Worm (Caenorhabditis elegans): ENCODE results near the gene W07G4.1.

The W07G4.1 gene

DNA sequence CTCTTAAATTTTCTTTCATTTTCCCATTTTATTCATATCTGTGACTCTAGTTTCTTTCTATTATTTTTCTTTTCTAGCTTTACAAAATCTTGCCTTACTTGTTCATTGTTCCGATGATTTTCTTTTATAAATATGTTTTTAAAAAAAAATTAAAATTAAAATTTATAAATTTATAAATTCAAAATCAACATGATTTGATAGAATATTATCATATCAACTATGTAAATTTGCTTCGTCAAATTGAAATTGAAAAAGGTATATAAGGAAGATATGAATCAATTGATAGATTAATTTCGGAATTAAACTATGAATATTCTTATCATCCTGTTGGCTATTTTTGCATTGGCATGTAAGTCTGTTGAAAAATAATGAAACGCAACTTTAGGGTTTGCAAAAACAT, at the start of gene W07G4.1:
Gene W07G4.1, plus strand, starts transcription at position 301 of the 400 bp plus-strand sequence.
- TF ChIP-seq nhr-85 (tag): no peak
- TF ChIP-seq unc-98 (GFP tag; IDR thresholded peaks at IDR 0.05): no peak
- no peak for TF ChIP-seq rnt-1 (tag; optimal IDR thresholded peaks at IDR 0.05)
- no peak for TF ChIP-seq elt-2 (tag; optimal IDR thresholded peaks at IDR 0.05)
- TF ChIP-seq pqm-1 (tag; optimal IDR thresholded peaks at IDR 0.05): no peak
- TF ChIP-seq swsn-7 (tag; optimal IDR thresholded peaks at IDR 0.05): no peak
- no peak for TF ChIP-seq C34B4.2 (tag; optimal IDR thresholded peaks at IDR 0.05)
- no peak for TF ChIP-seq pag-3 (tag; optimal IDR thresholded peaks at IDR 0.05; ENCODE audit: borderline replicate concordance, insufficient read depth)
- no peak for TF ChIP-seq nhr-77 (tag; optimal IDR thresholded peaks at IDR 0.05)
- TF ChIP-seq unc-130 (tag; optimal IDR thresholded peaks at IDR 0.05): no peak
- no peak for TF ChIP-seq grh-1 (GFP tag; IDR thresholded peaks at IDR 0.05)
- no peak for TF ChIP-seq blmp-1 (tag; optimal IDR thresholded peaks at IDR 0.05)
- TF ChIP-seq egl-13 (tag; optimal IDR thresholded peaks at IDR 0.05): no peak
- TF ChIP-seq lsy-2 (tag; optimal IDR thresholded peaks at IDR 0.05): no peak
- TF ChIP-seq mep-1 (tag; optimal IDR thresholded peaks at IDR 0.05): no peak
- TF ChIP-seq jun-1 (tag; optimal IDR thresholded peaks at IDR 0.05): no peak
- TF ChIP-seq fkh-4 (tag; optimal IDR thresholded peaks at IDR 0.05; ENCODE audit: borderline replicate concordance): no peak
- TF ChIP-seq ceh-63 (GFP tag; optimal IDR thresholded peaks at IDR 0.05): no peak

DNA sequence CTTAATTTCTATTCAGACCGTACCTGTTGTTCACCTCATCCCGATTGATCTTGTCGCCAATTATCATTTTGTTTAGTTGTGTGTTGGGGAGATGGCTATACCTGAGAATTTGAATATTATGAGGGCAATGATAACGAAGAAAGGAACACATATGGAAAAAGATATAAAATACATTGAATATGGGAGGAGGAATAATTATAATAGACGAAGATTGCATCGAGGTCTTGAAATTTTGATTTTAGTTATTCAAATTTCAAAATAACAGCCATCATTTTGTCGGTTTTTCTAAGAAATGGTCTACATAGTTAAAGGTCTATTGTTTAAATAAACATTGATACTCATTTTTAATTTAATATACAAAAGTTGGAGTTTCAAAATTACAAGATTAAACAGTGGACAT, 46.3 kb upstream of the W07G4.1 start, which contains the start of gene shw-3:
Gene shw-3, minus strand, starts transcription at position 101 of the 400 bp plus-strand sequence.
- TF ChIP-seq fkh-4 (tag; optimal IDR thresholded peaks at IDR 0.05; ENCODE audit: borderline replicate concordance): no peak
- no peak for TF ChIP-seq sptf-1 (tag; optimal IDR thresholded peaks at IDR 0.05)
- TF ChIP-seq mdl-1 (tag; optimal IDR thresholded peaks at IDR 0.05): no peak
- TF ChIP-seq rnt-1 (tag; optimal IDR thresholded peaks at IDR 0.05): no peak
- no peak for TF ChIP-seq nhr-76 (tag; optimal IDR thresholded peaks at IDR 0.05)
- no peak for TF ChIP-seq vab-15 (tag; optimal IDR thresholded peaks at IDR 0.05)
- TF ChIP-seq blmp-1 (tag; optimal IDR thresholded peaks at IDR 0.05): no peak
- no peak for TF ChIP-seq hlh-17 (GFP tag; optimal IDR thresholded peaks at IDR 0.05; ENCODE audit: borderline replicate concordance)
- TF ChIP-seq zag-1 (tag; optimal IDR thresholded peaks at IDR 0.05): no peak
- TF ChIP-seq elt-2 (tag; optimal IDR thresholded peaks at IDR 0.05): no peak

DNA sequence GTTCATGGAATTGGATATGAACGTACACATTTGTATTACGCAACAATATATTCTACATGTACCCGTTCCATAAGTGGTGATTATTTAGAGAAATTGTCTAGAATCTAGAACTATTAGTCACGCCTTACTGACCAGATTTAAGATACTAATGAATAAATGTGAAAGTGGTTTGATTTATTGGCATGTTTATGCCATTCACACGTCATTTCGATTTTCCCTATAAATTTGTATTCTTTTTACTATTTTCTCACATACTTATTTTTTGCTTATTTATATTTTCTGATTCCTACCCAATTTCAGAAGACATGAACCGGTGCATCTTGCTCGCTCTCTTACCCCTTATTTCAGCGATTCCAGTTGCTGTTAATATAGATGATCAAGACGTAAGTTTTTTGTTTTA, 45.1 kb upstream of the W07G4.1 start, which contains the start of gene F15B9.8:
Gene F15B9.8, plus strand, starts transcription at position 301 of the 400 bp plus-strand sequence.
- no peak for TF ChIP-seq rnt-1 (tag; optimal IDR thresholded peaks at IDR 0.05)
- peak; percentile 42 for TF ChIP-seq nhr-85 (tag)
- no peak for TF ChIP-seq sup-37 (GFP tag; optimal IDR thresholded peaks at IDR 0.05)

DNA sequence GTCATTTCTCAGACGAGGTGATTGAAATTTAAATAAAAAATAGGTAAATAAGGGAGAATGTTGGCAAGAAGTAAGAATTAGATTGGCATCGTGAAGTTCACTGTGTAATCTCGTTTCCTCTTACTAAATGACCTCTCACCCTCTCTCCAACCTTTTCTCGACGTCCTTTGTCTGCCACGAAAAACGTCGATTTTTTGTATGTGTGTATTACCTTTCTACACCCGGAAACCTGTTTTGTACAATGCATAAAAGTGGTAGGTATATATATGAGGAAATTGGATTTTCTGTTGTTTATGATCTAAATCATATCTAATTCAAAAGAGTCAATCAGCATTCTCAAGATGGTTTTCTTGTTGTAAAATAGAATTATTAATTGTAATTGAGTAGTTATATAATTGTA, 40.4 kb upstream of the W07G4.1 start, which contains the start of the genes F15B9.11 and dsl-7:
Gene F15B9.11, minus strand, starts transcription at position 5 of the 400 bp plus-strand sequence.
Gene dsl-7, plus strand, starts transcription at position 260 of the 400 bp plus-strand sequence.
- no peak for TF ChIP-seq nhr-237 (tag; optimal IDR thresholded peaks at IDR 0.05)
- TF ChIP-seq fkh-8 (tag; optimal IDR thresholded peaks at IDR 0.05): no peak
- no peak for TF ChIP-seq sup-37 (GFP tag; optimal IDR thresholded peaks at IDR 0.05)
- no peak for TF ChIP-seq zip-4 (GFP tag; optimal IDR thresholded peaks at IDR 0.05)
- TF ChIP-seq grh-1 (GFP tag; IDR thresholded peaks at IDR 0.05): 0 out of 2 replicates have a peak, but pooled peaks have one; percentile 45
- TF ChIP-seq nhr-85 (tag): peak; percentile 82
- no peak for TF ChIP-seq skn-1 (tag; optimal IDR thresholded peaks at IDR 0.05)
- TF ChIP-seq blmp-1 (tag; optimal IDR thresholded peaks at IDR 0.05): peak; percentile 18
- TF ChIP-seq tbx-2 (tag; optimal IDR thresholded peaks at IDR 0.05): no peak
- no peak for TF ChIP-seq C16A3.4 (tag; optimal IDR thresholded peaks at IDR 0.05)
- TF ChIP-seq lin-35 (GFP tag; optimal IDR thresholded peaks at IDR 0.05): no peak
- peak; percentile 60 for TF ChIP-seq lin-14 (GFP tag; optimal IDR thresholded peaks at IDR 0.05)
- TF ChIP-seq nhr-47 (tag; optimal IDR thresholded peaks at IDR 0.05): no peak
- no peak for TF ChIP-seq swsn-7 (tag; optimal IDR thresholded peaks at IDR 0.05)
- TF ChIP-seq ceh-88 (GFP tag; IDR thresholded peaks at IDR 0.05): no peak
- TF ChIP-seq elt-3 (tag; optimal IDR thresholded peaks at IDR 0.05): no peak
- TF ChIP-seq irx-1 (tag; optimal IDR thresholded peaks at IDR 0.05): no peak
- TF ChIP-seq ama-1 (optimal IDR thresholded peaks at IDR 0.05): no peak
- TF ChIP-seq nhr-11 (tag; optimal IDR thresholded peaks at IDR 0.05): no peak

All from whole organism, L1 larva.